Worm (Caenorhabditis elegans) whole organism, L4 larva: ENCODE data around the gene str-6.

Source experiments
- F10B5.3 ChIP-seq: sonication (generic microtip); optimal IDR thresholded peaks from 2 replicates; lab custom pipeline; 2016; ENCODE audit warnings: mild to moderate bottlenecking, missing genetic modification characterization, missing compliant biosample characterization
- F44E2.7 ChIP-seq: fragments of 200-800 bp; sonication (Bioruptor generic); IDR thresholded peaks from 2 replicates; pipeline ENCODE4 v2.1.2; 2022; ENCODE audit warnings: missing genetic modification characterization, missing compliant biosample characterization
- R02D3.7 ChIP-seq: fragments of 150-350 bp; sonication (generic microtip); optimal IDR thresholded peaks from 3 replicates; lab custom pipeline; 2014; ENCODE audit warnings: missing biosample characterization, missing genetic modification characterization
- T20F7.1 ChIP-seq: fragments of 200-800 bp; sonication (Bioruptor generic); optimal IDR thresholded peaks from 2 replicates; lab custom pipeline; 2018; ENCODE audit warnings: mild to moderate bottlenecking, missing genetic modification characterization, missing compliant biosample characterization
- T26A8.4 ChIP-seq: fragments of 200-800 bp; sonication (Bioruptor generic); IDR thresholded peaks from 2 replicates; pipeline ENCODE4 v1.3.6; 2022; ENCODE audit warnings: missing genetic modification characterization, missing compliant biosample characterization
- Y105C5A.15 ChIP-seq: fragments of 200-800 bp; sonication (Bioruptor generic); IDR thresholded peaks from 2 replicates; pipeline ENCODE4 v1.3.6; 2022; ENCODE audit warnings: missing genetic modification characterization, missing compliant biosample characterization
- Y5F2A.4 ChIP-seq: fragments of 200-800 bp; sonication (Bioruptor generic); optimal IDR thresholded peaks from 2 replicates; lab custom pipeline; 2018; ENCODE audit warnings: mild to moderate bottlenecking, missing genetic modification characterization, missing compliant biosample characterization
- ZK337.2 ChIP-seq: fragments of 200-800 bp; sonication (Bioruptor generic); IDR thresholded peaks from 2 replicates; pipeline ENCODE4 v1.3.6; 2022; ENCODE audit warnings: missing genetic modification reagents, missing genetic modification characterization, missing compliant biosample characterization
- aha-1 ChIP-seq: fragments of 150-350 bp; peaks from one replicate; lab custom pipeline; 2014; ENCODE audit warnings: missing biosample characterization, missing genetic modification characterization
- ceh-20 ChIP-seq: fragments of 200-800 bp; sonication (Bioruptor generic); IDR thresholded peaks from 2 replicates; pipeline ENCODE4 v1.3.6; 2022; ENCODE audit warnings: missing genetic modification reagents, missing genetic modification characterization, missing compliant biosample characterization
- ceh-28 ChIP-seq: fragments of 150-350 bp; optimal IDR thresholded peaks from 2 replicates; lab custom pipeline; 2014; ENCODE audit warnings: missing biosample characterization, missing genetic modification reagents, missing genetic modification characterization
- ceh-32 ChIP-seq: sonication (generic microtip); optimal IDR thresholded peaks from 2 replicates; lab custom pipeline; 2016; ENCODE audit warnings: mild to moderate bottlenecking, missing genetic modification characterization, missing compliant biosample characterization; ENCODE audit not compliant: poor library complexity
- daf-16 ChIP-seq, 3 experiments: sonication (generic microtip); optimal IDR thresholded peaks; 2 replicates each; lab custom pipeline; 2016 to 2017; ENCODE audit warnings: missing genetic modification characterization in 3 of 3, missing genetic modification reagents in 3 of 3, mild to moderate bottlenecking in 2 of 3, missing compliant biosample characterization in 2 of 3, missing biosample characterization in 1 of 3, moderate library complexity in 1 of 3
- daf-19 ChIP-seq: fragments of 200-800 bp; sonication (Bioruptor generic); conservative IDR thresholded peaks from 2 replicates; pipeline ENCODE4 v1.3.6; 2022; ENCODE audit warnings: missing genetic modification characterization, missing compliant biosample characterization
- dmd-6 ChIP-seq: fragments of 200-800 bp; sonication (Bioruptor generic); IDR thresholded peaks from 2 replicates; pipeline ENCODE4 v1.3.6; 2022; ENCODE audit warnings: missing genetic modification reagents, missing genetic modification characterization, missing compliant biosample characterization
- dmd-8 ChIP-seq: fragments of 200-800 bp; sonication (Bioruptor generic); IDR thresholded peaks from 2 replicates; pipeline ENCODE4 v1.3.6; 2022; ENCODE audit warnings: missing genetic modification characterization, missing compliant biosample characterization
- dmd-9 ChIP-seq: fragments of 200-800 bp; sonication (Bioruptor generic); IDR thresholded peaks from 2 replicates; pipeline ENCODE4 v1.3.6; 2022; ENCODE audit warnings: missing genetic modification reagents, missing genetic modification characterization, missing compliant biosample characterization
- dpl-1 ChIP-seq: fragments of 150-350 bp; optimal IDR thresholded peaks from 2 replicates; lab custom pipeline; 2014; ENCODE audit warnings: missing biosample characterization, missing genetic modification reagents, missing genetic modification characterization
- duxl-1 ChIP-seq: sonication (generic microtip); optimal IDR thresholded peaks from 2 replicates; lab custom pipeline; 2016; ENCODE audit warnings: mild to moderate bottlenecking, missing genetic modification characterization, moderate library complexity, missing compliant biosample characterization; ENCODE audit not compliant: poor library complexity
- gei-8 ChIP-seq: fragments of 200-800 bp; sonication (Bioruptor generic); optimal IDR thresholded peaks from 2 replicates; lab custom pipeline; 2018; ENCODE audit warnings: mild to moderate bottlenecking, missing genetic modification characterization, missing compliant biosample characterization
- jun-1 ChIP-seq: fragments of 150-350 bp; optimal IDR thresholded peaks from 2 replicates; lab custom pipeline; 2014; ENCODE audit warnings: missing biosample characterization, missing genetic modification reagents, missing genetic modification characterization
- lin-13 ChIP-seq: fragments of 150-350 bp; optimal IDR thresholded peaks from 2 replicates; lab custom pipeline; 2014; ENCODE audit warnings: missing biosample characterization, missing genetic modification reagents, missing genetic modification characterization
- lin-29 ChIP-seq: fragments of 200-800 bp; sonication (Bioruptor generic); IDR thresholded peaks from 2 replicates; pipeline ENCODE4 v1.3.6; 2022; ENCODE audit warnings: missing genetic modification reagents, missing genetic modification characterization, missing compliant biosample characterization
- lin-38 ChIP-seq: fragments of 200-800 bp; sonication (Bioruptor generic); IDR thresholded peaks from 2 replicates; pipeline ENCODE4 v1.3.6; 2022; ENCODE audit warnings: missing genetic modification reagents, missing genetic modification characterization, missing compliant biosample characterization
- lir-3 ChIP-seq: sonication (generic microtip); optimal IDR thresholded peaks from 2 replicates; lab custom pipeline; 2016; ENCODE audit warnings: mild to moderate bottlenecking, missing genetic modification characterization, missing compliant biosample characterization
- lsy-2 ChIP-seq, 2 experiments: fragments of 150-350 bp in 1 of 2; sonication (generic microtip) in 1 of 2; optimal IDR thresholded peaks; 2 replicates each; lab custom pipeline; 2014 to 2017; ENCODE audit warnings: missing biosample characterization in 2 of 2, missing genetic modification characterization in 2 of 2
- mdl-1 ChIP-seq, 2 experiments: fragments of 150-350 bp in 1 of 2; sonication (generic microtip) in 1 of 2; optimal IDR thresholded peaks; 2 replicates each; lab custom pipeline; 2014 to 2017; ENCODE audit warnings: missing biosample characterization in 2 of 2, missing genetic modification characterization in 2 of 2
- mxl-3 ChIP-seq: fragments of 200-800 bp; sonication (Bioruptor generic); optimal IDR thresholded peaks from 2 replicates; lab custom pipeline; 2018; ENCODE audit warnings: mild to moderate bottlenecking, missing genetic modification characterization, missing compliant biosample characterization
- nhr-102 ChIP-seq: sonication (generic microtip); optimal IDR thresholded peaks from 2 replicates; lab custom pipeline; 2016; ENCODE audit warnings: mild to moderate bottlenecking, missing genetic modification characterization, moderate library complexity, missing compliant biosample characterization
- nhr-41 ChIP-seq: fragments of 200-800 bp; sonication (Bioruptor generic); IDR thresholded peaks from 2 replicates; pipeline ENCODE4 v1.3.6; 2022; ENCODE audit warnings: missing genetic modification reagents, missing genetic modification characterization, missing compliant biosample characterization
- nhr-42 ChIP-seq: fragments of 200-800 bp; sonication (Bioruptor generic); IDR thresholded peaks from 2 replicates; pipeline ENCODE4 v1.3.6; 2022; ENCODE audit warnings: missing genetic modification characterization, missing compliant biosample characterization
- nhr-6 ChIP-seq: fragments of 150-350 bp; optimal IDR thresholded peaks from 2 replicates; lab custom pipeline; 2014; ENCODE audit warnings: missing biosample characterization, missing genetic modification characterization
- nhr-76 ChIP-seq: fragments of 150-350 bp; optimal IDR thresholded peaks from 2 replicates; lab custom pipeline; 2014; ENCODE audit warnings: missing biosample characterization, missing genetic modification characterization
- nhr-77 ChIP-seq: fragments of 150-350 bp; optimal IDR thresholded peaks from 2 replicates; lab custom pipeline; 2014; ENCODE audit warnings: missing biosample characterization, missing genetic modification characterization
- php-3 ChIP-seq: fragments of 200-800 bp; sonication (Bioruptor generic); IDR thresholded peaks from 2 replicates; pipeline ENCODE4 v1.3.6; 2022; ENCODE audit warnings: missing genetic modification reagents, missing genetic modification characterization, missing compliant biosample characterization
- rbr-2 ChIP-seq: sonication (generic microtip); optimal IDR thresholded peaks from 2 replicates; lab custom pipeline; 2016; ENCODE audit warnings: missing genotype, missing genetic modification characterization, missing compliant biosample characterization
- skn-1 ChIP-seq: fragments of 150-350 bp; optimal IDR thresholded peaks from 2 replicates; lab custom pipeline; 2014; ENCODE audit warnings: missing biosample characterization, missing genetic modification characterization
- snpc-1.2 ChIP-seq: fragments of 200-800 bp; sonication (Bioruptor generic); IDR thresholded peaks from 2 replicates; pipeline ENCODE4 v1.3.6; 2022; ENCODE audit warnings: missing genetic modification reagents, missing genetic modification characterization, missing compliant biosample characterization
- tra-1 ChIP-seq: fragments of 200-800 bp; sonication (Bioruptor generic); IDR thresholded peaks from 2 replicates; pipeline ENCODE4 v1.3.6; 2022; ENCODE audit warnings: missing genetic modification reagents, missing genetic modification characterization, missing compliant biosample characterization
- vab-7 ChIP-seq: fragments of 200-800 bp; sonication (Bioruptor generic); IDR thresholded peaks from 2 replicates; pipeline ENCODE4 v1.3.6; 2022; ENCODE audit warnings: missing genetic modification reagents, missing genetic modification characterization, missing compliant biosample characterization
- zip-11 ChIP-seq: fragments of 200-800 bp; sonication (Bioruptor generic); IDR thresholded peaks from 2 replicates; pipeline ENCODE4 v1.3.6; 2022; ENCODE audit warnings: missing genetic modification characterization, missing compliant biosample characterization

The str-6 gene

DNA sequence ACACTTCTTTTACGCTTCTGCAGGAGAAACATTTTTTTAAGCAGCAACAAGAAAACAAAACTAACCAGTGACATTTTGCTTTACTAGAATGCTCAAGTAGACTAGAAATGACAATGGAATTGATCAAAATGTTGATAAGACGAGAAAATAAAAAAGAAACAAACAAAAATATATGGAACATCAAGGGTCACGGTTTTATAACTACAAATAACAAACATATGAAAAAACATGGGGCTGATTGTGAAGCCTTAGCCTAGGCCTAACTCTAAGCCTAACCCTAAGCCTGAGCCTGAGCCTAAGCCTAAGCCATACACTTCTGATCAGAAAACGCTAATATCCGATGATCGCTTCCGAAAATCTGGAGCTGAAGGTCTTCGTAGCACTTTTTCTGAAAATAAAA lies 19.6 kb downstream of the str-6 start, which contains the start of gene Y6E2A.10:
TSS of gene Y6E2A.10 (minus strand) at position 101 of the 400 bp plus-strand sequence.
- no peak for TF ChIP-seq ceh-32 (tag; lab: Kevin White, UChicago)
- no peak for TF ChIP-seq duxl-1 (tag; lab: Kevin White, UChicago)

DNA sequence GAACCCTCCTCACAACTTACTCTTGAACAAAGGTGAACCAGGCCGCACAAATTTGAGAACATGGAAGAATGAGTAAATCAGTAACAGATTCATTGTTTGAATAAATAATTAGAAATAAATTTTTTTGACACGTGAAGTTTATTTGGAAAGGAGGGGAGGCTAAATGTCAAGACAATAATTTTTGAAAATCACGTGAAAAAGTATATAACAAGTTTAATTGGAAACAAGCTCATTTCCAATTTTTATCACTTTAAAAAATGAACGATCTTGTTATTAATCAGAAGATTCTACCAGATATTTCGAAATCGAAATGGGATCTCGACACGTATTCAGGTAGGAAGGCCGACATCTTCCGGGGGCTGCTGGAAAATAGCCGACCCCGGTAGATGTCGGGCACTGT lies 23.4 kb downstream of the str-6 start, which contains the start of the genes irld-57 and sfxn-1.3:
TSS of gene irld-57 (minus strand) at position 101 of the 400 bp plus-strand sequence.
TSS of gene sfxn-1.3 (plus strand) at position 232 of the 400 bp plus-strand sequence.
- TF ChIP-seq dmd-9 (GFP tag; lab: Robert Waterston, UW) (no peak), nhr-76 (no peak), tra-1 (no peak), F10B5.3 (tag; lab: Kevin White, UChicago) (no peak), mdl-1 (tag; optimal IDR thresholded peaks at IDR 0.05; lab: Kevin White, UChicago) (no peak), ceh-20 (GFP tag; lab: Robert Waterston, UW) (no peak), lsy-2 (tag; optimal IDR thresholded peaks at IDR 0.05; lab: Kevin White, UChicago) (no peak), R02D3.7 (tag; lab: Kevin White, UChicago) (no peak), skn-1 (tag; lab: Kevin White, UChicago) (no peak)

DNA sequence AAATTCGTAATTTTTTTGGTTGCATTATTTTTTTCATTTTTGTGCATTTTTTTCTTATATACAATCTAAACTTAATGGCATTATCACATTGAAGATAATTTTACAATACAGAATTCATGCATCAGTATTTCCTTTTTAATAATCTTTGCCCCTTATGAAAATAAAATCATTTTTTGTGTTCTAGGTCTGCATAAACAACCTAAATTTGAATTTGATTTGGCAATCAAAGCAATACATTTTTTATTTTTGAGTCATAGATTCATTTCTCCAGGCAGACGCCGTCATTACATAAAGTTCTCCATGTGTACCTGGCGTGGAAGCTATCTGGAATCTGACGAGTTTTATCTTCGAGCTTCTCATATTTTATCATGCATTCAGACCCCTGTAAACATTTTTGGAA lies 28.1 kb downstream of the str-6 start, which contains the start of gene srh-140:
TSS of gene srh-140 (plus strand) at position 301 of the 400 bp plus-strand sequence.
- TF ChIP-seq nhr-77 (no peak), dmd-8 (GFP tag; lab: Robert Waterston, UW) (no peak), lin-29 (no peak), T20F7.1 (GFP tag; lab: Kevin White, UChicago) (no peak), rbr-2 (tag; lab: Kevin White, UChicago) (no peak), lin-13 (GFP tag; lab: Kevin White, UChicago) (no peak), nhr-102 (tag; lab: Kevin White, UChicago) (no peak), Y105C5A.15 (GFP tag; lab: Robert Waterston, UW) (no peak), dmd-6 (GFP tag; lab: Robert Waterston, UW) (no peak), jun-1 (tag; lab: Kevin White, UChicago) (no peak), vab-7 (GFP tag; lab: Robert Waterston, UW) (no peak), lin-38 (GFP tag; lab: Robert Waterston, UW) (no peak), dpl-1 (GFP tag; lab: Kevin White, UChicago) (no peak), ceh-28 (tag; lab: Kevin White, UChicago) (no peak), gei-8 (GFP tag; lab: Kevin White, UChicago) (no peak), daf-16 (GFP tag; optimal IDR thresholded peaks at IDR 0.05; lab: Kevin White, UChicago) (no peak), daf-16 (tag; optimal IDR thresholded peaks at IDR 0.05; lab: Kevin White, UChicago) (no peak), nhr-42 (no peak), Y5F2A.4 (no peak), mxl-3 (GFP tag; lab: Kevin White, UChicago) (no peak), R02D3.7 (tag; lab: Kevin White, UChicago) (no peak)
- TF ChIP-seq, all 104 proteins: peak for 0

DNA sequence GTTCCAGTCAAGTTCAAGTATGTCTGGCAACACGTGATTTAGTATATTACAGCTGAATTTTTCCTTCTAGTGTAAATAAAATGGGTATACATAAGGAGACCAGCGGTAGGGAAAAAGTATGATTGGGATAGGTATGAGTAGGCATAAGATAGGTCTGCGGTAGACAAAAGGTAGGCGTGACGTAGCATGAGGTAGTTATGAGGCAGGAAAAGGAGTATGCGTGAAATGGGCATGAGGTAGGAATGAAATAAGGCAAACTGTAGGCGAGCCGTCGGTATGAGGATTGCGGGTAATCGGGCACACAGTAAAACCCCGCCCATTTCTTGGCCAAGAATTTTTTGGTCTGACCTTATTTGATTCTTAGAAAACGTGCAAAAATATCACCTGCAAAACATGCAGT lies 28.6 kb downstream of the str-6 start:
- TF ChIP-seq aha-1 (tag; lab: Kevin White, UChicago): peak; percentile 24
- no peak for TF ChIP-seq ZK337.2 (GFP tag; lab: Robert Waterston, UW)

DNA sequence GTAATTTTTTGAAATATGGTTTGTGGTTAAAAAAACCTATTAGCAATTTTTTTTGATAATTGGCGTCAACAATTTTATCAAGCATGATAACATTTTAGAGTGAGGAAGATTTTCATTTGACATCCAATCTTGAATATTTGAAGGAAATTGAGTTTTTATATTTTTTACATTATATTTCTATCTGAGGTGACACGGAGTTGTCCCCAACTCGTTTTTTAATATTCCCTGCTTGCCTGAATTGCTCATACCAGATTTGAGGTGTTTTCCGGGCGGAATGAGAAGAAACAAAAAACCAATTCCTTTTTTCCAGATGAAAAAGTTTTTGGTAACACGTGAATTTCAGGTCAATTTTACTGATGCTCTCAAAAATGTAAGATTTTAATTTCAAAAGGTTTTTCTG lies 30.5 kb downstream of the str-6 start, which contains the start of gene Y6E2A.7:
TSS of gene Y6E2A.7 (plus strand) at position 301 of the 400 bp plus-strand sequence.
- TF ChIP-seq T26A8.4 (GFP tag; lab: Robert Waterston, UW) (no peak), dpl-1 (GFP tag; lab: Kevin White, UChicago) (no peak), nhr-41 (GFP tag; lab: Robert Waterston, UW) (no peak), snpc-1.2 (no peak), nhr-6 (tag; lab: Kevin White, UChicago) (no peak), zip-11 (GFP tag; lab: Robert Waterston, UW) (no peak), daf-19 (GFP tag; lab: Robert Waterston, UW) (no peak), R02D3.7 (tag; lab: Kevin White, UChicago) (no peak), lir-3 (tag; lab: Kevin White, UChicago) (no peak), php-3 (GFP tag; lab: Robert Waterston, UW) (no peak), F44E2.7 (GFP tag; lab: Robert Waterston, UW) (no peak), rbr-2 (tag; lab: Kevin White, UChicago) (no peak)
- TF ChIP-seq, all 104 proteins: peak for 0
